Worm (Caenorhabditis elegans): Measurements from ENCODE around the gene F29A7.8.

Gene F29A7.8

ce11 chrII:2756351-2756750 lies 1.5 kb downstream of the F29A7.8 start:
- TF ChIP-seq him-1 (tag; optimal IDR thresholded peaks at IDR 0.05) (no peak), W03F9.2 (tag; optimal IDR thresholded peaks at IDR 0.05) (no peak), dao-5 (tag; optimal IDR thresholded peaks at IDR 0.05) (no peak)

ce11 chrII:2754595-2754994 lies 3.3 kb downstream of the F29A7.8 start:
- TF ChIP-seq dao-5 (tag; optimal IDR thresholded peaks at IDR 0.05) = no peak
- TF ChIP-seq him-1 (tag; optimal IDR thresholded peaks at IDR 0.05) = no peak

- no peak for TF ChIP-seq dao-5 (tag; optimal IDR thresholded peaks at IDR 0.05)
- no peak for TF ChIP-seq W03F9.2 (tag; optimal IDR thresholded peaks at IDR 0.05)
- TF ChIP-seq him-1 (tag; optimal IDR thresholded peaks at IDR 0.05) = no peak
These were observed 4.9 kb downstream of the F29A7.8 start, which contains the start of gene F29A7.3 for ce11 chrII:2752999-2753398. Gene F29A7.3 (plus strand): TSS chrII:2753299.

ce11 chrII:2752536-2752935 lies 5.3 kb downstream of the F29A7.8 start, which contains the start of gene F29A7.6:
Gene F29A7.6 (minus strand): TSS chrII:2752611.
- no peak for TF ChIP-seq him-1 (tag; optimal IDR thresholded peaks at IDR 0.05)
- TF ChIP-seq W03F9.2 (tag; optimal IDR thresholded peaks at IDR 0.05) = peak; percentile 76
- TF ChIP-seq dao-5 (tag; optimal IDR thresholded peaks at IDR 0.05) = no peak

- TF ChIP-seq W03F9.2 (tag; optimal IDR thresholded peaks at IDR 0.05) = no peak
- no peak for TF ChIP-seq him-1 (tag; optimal IDR thresholded peaks at IDR 0.05)
- no peak for TF ChIP-seq dao-5 (tag; optimal IDR thresholded peaks at IDR 0.05)
These were observed 6.6 kb downstream of the F29A7.8 start for ce11 chrII:2751278-2751677.

- TF ChIP-seq dao-5 (tag; optimal IDR thresholded peaks at IDR 0.05) (no peak), him-1 (tag; optimal IDR thresholded peaks at IDR 0.05) (no peak)
These were observed 8.2 kb downstream of the F29A7.8 start, which contains the start of gene F29A7.4 for ce11 chrII:2749595-2750048. Gene F29A7.4 (plus strand): TSS chrII:2749998.

ce11 chrII:2747956-2748621 lies 9.8 kb downstream of the F29A7.8 start:
- peak; percentile 18 for TF ChIP-seq him-1 (tag; optimal IDR thresholded peaks at IDR 0.05)
- no peak for TF ChIP-seq dao-5 (tag; optimal IDR thresholded peaks at IDR 0.05)

ce11 chrII:2742251-2742650 lies 15.6 kb downstream of the F29A7.8 start, which contains the start of gene T05A8.7:
Gene T05A8.7 (minus strand): TSS chrII:2742351.
- TF ChIP-seq him-1 (tag; optimal IDR thresholded peaks at IDR 0.05) = no peak
- no peak for TF ChIP-seq W03F9.2 (tag; optimal IDR thresholded peaks at IDR 0.05)
- no peak for TF ChIP-seq dao-5 (tag; optimal IDR thresholded peaks at IDR 0.05)

- no peak for TF ChIP-seq W03F9.2 (tag; optimal IDR thresholded peaks at IDR 0.05)
- TF ChIP-seq him-1 (tag; optimal IDR thresholded peaks at IDR 0.05) = no peak
- no peak for TF ChIP-seq dao-5 (tag; optimal IDR thresholded peaks at IDR 0.05)
These were observed 16.4 kb downstream of the F29A7.8 start for ce11 chrII:2741405-2741804.

- TF ChIP-seq W03F9.2 (tag; optimal IDR thresholded peaks at IDR 0.05) = no peak
- no peak for TF ChIP-seq dao-5 (tag; optimal IDR thresholded peaks at IDR 0.05)
- no peak for TF ChIP-seq him-1 (tag; optimal IDR thresholded peaks at IDR 0.05)
These were observed 18.2 kb downstream of the F29A7.8 start, which contains the start of gene T05A8.6 for ce11 chrII:2739619-2740018. Gene T05A8.6 (minus strand): TSS chrII:2739719.

ce11 chrII:2736938-2737337 lies 20.9 kb downstream of the F29A7.8 start:
- TF ChIP-seq W03F9.2 (tag; optimal IDR thresholded peaks at IDR 0.05) (no peak), dao-5 (tag; optimal IDR thresholded peaks at IDR 0.05) (no peak), him-1 (tag; optimal IDR thresholded peaks at IDR 0.05) (no peak)

ce11 chrII:2736156-2736728 lies 21.6 kb downstream of the F29A7.8 start, which contains the start of gene T05A8.8:
Gene T05A8.8 (plus strand): TSS chrII:2736678.
- TF ChIP-seq W03F9.2 (tag; optimal IDR thresholded peaks at IDR 0.05) (no peak), him-1 (tag; optimal IDR thresholded peaks at IDR 0.05) (no peak), dao-5 (tag; optimal IDR thresholded peaks at IDR 0.05) (no peak)

- TF ChIP-seq him-1 (tag; optimal IDR thresholded peaks at IDR 0.05) (no peak), W03F9.2 (tag; optimal IDR thresholded peaks at IDR 0.05) (no peak), dao-5 (tag; optimal IDR thresholded peaks at IDR 0.05) (no peak)
These were observed 22.2 kb downstream of the F29A7.8 start for ce11 chrII:2735644-2736043.

- TF ChIP-seq W03F9.2 (tag; optimal IDR thresholded peaks at IDR 0.05) (no peak), him-1 (tag; optimal IDR thresholded peaks at IDR 0.05) (no peak), dao-5 (tag; optimal IDR thresholded peaks at IDR 0.05) (no peak)
These were observed 22.7 kb downstream of the F29A7.8 start, which contains the start of gene wdr-31 for ce11 chrII:2735192-2735591. Gene wdr-31 (minus strand): TSS chrII:2735292.
